Fruit fly (Drosophila melanogaster): Measurements from ENCODE around the gene RhoU.
A peak's percentile ranks its signal among the peaks of the same experiment; 100 is the strongest.

RhoU gene

dm6 chrX:10088023-10088913 is 1.9 kb downstream of the RhoU start (continued):
- peak; percentile 59; the same call in 1 of the 2 replicates for TF ChIP-seq CG32767 (GFP tag; IDR thresholded peaks at IDR 0.05)
- peak in 1 of 2 experiments; percentile 40 for TF ChIP-seq Hr78 (GFP tag; optimal IDR thresholded peaks at IDR 0.05)
- no peak for TF ChIP-seq CG30020 (tag; optimal IDR thresholded peaks at IDR 0.05)
- peak; percentile 11 for TF ChIP-seq shn (GFP tag; optimal IDR thresholded peaks at IDR 0.05)
- TF ChIP-seq CG8944 (GFP tag; optimal IDR thresholded peaks at IDR 0.05) = peak; percentile 11
- peak; percentile 54 for TF ChIP-seq CG9932 (GFP tag; IDR thresholded peaks at IDR 0.05)
- TF ChIP-seq corto (GFP tag; optimal IDR thresholded peaks at IDR 0.05) = peak; percentile 74
- no peak for TF ChIP-seq Dfd (GFP tag; optimal IDR thresholded peaks at IDR 0.05)
- TF ChIP-seq CG2712 (tag; optimal IDR thresholded peaks at IDR 0.05) = peak; percentile 76
- peak; percentile 62; the same call in 2 of the 3 replicates for TF ChIP-seq Aef1 (GFP tag; IDR thresholded peaks at IDR 0.05)
- TF ChIP-seq CG6854 (GFP tag; optimal IDR thresholded peaks at IDR 0.05) = no peak
- peak; percentile 32 for TF ChIP-seq jumu (GFP tag; optimal IDR thresholded peaks at IDR 0.05)
- TF ChIP-seq CG8478 (optimal IDR thresholded peaks at IDR 0.05) = no peak
- TF ChIP-seq Antp (GFP tag; optimal IDR thresholded peaks at IDR 0.05) = peak; percentile 19
- no peak for TF ChIP-seq amos (GFP tag; IDR thresholded peaks at IDR 0.05; ENCODE audit: partially characterized antibody)
- no peak for TF ChIP-seq hkb (optimal IDR thresholded peaks at IDR 0.05)
- TF ChIP-seq hkb (GFP tag; IDR thresholded peaks at IDR 0.05) = peak; percentile 79
- peak; percentile 31 for TF ChIP-seq CG12659 (GFP tag; optimal IDR thresholded peaks at IDR 0.05)
- TF ChIP-seq CG4617 (GFP tag; optimal IDR thresholded peaks at IDR 0.05; ENCODE audit: borderline replicate concordance) = no peak
- TF ChIP-seq CG31224 (GFP tag; IDR thresholded peaks at IDR 0.05) = peak; percentile 48
- TF ChIP-seq CG17328 (GFP tag; IDR thresholded peaks at IDR 0.05) = peak; percentile 85
- no peak for TF ChIP-seq CG4328 (GFP tag; optimal IDR thresholded peaks at IDR 0.05)
- peak; percentile 53; the same call in 1 of the 2 replicates for TF ChIP-seq CG14014 (GFP tag; IDR thresholded peaks at IDR 0.05)
- peak; percentile 34 for TF ChIP-seq slp2 (GFP tag; optimal IDR thresholded peaks at IDR 0.05)
- TF ChIP-seq Bdp1 (GFP tag; optimal IDR thresholded peaks at IDR 0.05) = peak; percentile 33
- TF ChIP-seq Hmr (GFP tag; optimal IDR thresholded peaks at IDR 0.05) = peak; percentile 48
- 0 out of 2 replicates have a peak, but pooled peaks have one; percentile 11 for TF ChIP-seq dati (GFP tag; IDR thresholded peaks at IDR 0.05)
- TF ChIP-seq CG13424 (tag; optimal IDR thresholded peaks at IDR 0.05) = peak; percentile 41
- TF ChIP-seq Hr51 (GFP tag; optimal IDR thresholded peaks at IDR 0.05) = peak; percentile 30 to 69
- no peak for TF ChIP-seq dm (GFP tag; optimal IDR thresholded peaks at IDR 0.05)
- peak; percentile 29; the same call in 1 of the 2 replicates for TF ChIP-seq CG3847 (GFP tag; IDR thresholded peaks at IDR 0.05)
- TF ChIP-seq CG12744 (GFP tag; optimal IDR thresholded peaks at IDR 0.05) = peak; percentile 27
- no peak for TF ChIP-seq HLH4C (GFP tag; IDR thresholded peaks at IDR 0.05; ENCODE audit: partially characterized antibody)
- peak; percentile 9 for TF ChIP-seq CG10147 (GFP tag; optimal IDR thresholded peaks at IDR 0.05)
- no peak for TF ChIP-seq jing (GFP tag; optimal IDR thresholded peaks at IDR 0.05)
- TF ChIP-seq CG10274 (GFP tag; optimal IDR thresholded peaks at IDR 0.05) = peak; percentile 10
- TF ChIP-seq zf30C (GFP tag; optimal IDR thresholded peaks at IDR 0.05) = no peak
- TF ChIP-seq fd102C (GFP tag; optimal IDR thresholded peaks at IDR 0.05) = peak; percentile 72
- no peak for TF ChIP-seq MTF-1 (GFP tag; optimal IDR thresholded peaks at IDR 0.05; ENCODE audit: borderline replicate concordance)
- peak; percentile 66 for TF ChIP-seq CG4424 (GFP tag; optimal IDR thresholded peaks at IDR 0.05)
- no peak for TF ChIP-seq Doc2 (GFP tag; IDR thresholded peaks at IDR 0.05)
- peak; percentile 36; the same call in 1 of the 2 replicates for TF ChIP-seq ssp (GFP tag; IDR thresholded peaks at IDR 0.05)
- TF ChIP-seq peb (GFP tag; IDR thresholded peaks at IDR 0.05) = peak; percentile 29; the same call in 1 of the 2 replicates
- peak; percentile 59 for TF ChIP-seq nmo (GFP tag; optimal IDR thresholded peaks at IDR 0.05)
- TF ChIP-seq fd64A (GFP tag; optimal IDR thresholded peaks at IDR 0.05) = no peak
- TF ChIP-seq CG2889 (GFP tag; IDR thresholded peaks at IDR 0.05) = peak; percentile 29; the same call in 1 of the 3 replicates
- no peak for TF ChIP-seq Dip2 (GFP tag; IDR thresholded peaks at IDR 0.05)
- peak; percentile 45; the same call in 1 of the 2 replicates for TF ChIP-seq dan (GFP tag; IDR thresholded peaks at IDR 0.05)

Measured in whole organism, embryonic.